Fruit fly (Drosophila melanogaster) whole organism, adult: Measurements from ENCODE around the gene Lkb1.

Experiments
- CG11617 ChIP-seq: fragments of 200-800 bp; sonication (Bioruptor generic); optimal IDR thresholded peaks from 2 replicates; lab custom pipeline; 2017; ENCODE audit warnings: mild to moderate bottlenecking, missing biosample characterization, missing genetic modification reagents, missing genetic modification characterization
- CG12768 ChIP-seq: fragments of 200-800 bp; sonication (Bioruptor generic); optimal IDR thresholded peaks from 2 replicates; lab custom pipeline; 2017; ENCODE audit warnings: missing biosample characterization, missing genetic modification characterization, mild to moderate bottlenecking, moderate library complexity, missing genetic modification reagents
- CG14711 ChIP-seq: fragments of 200-800 bp; sonication (Bioruptor generic); optimal IDR thresholded peaks from 2 replicates; lab custom pipeline; 2018; ENCODE audit warnings: missing biosample characterization, mild to moderate bottlenecking, missing genetic modification characterization, moderate library complexity
- CG1620 ChIP-seq: fragments of 200-800 bp; sonication (Bioruptor generic); optimal IDR thresholded peaks from 2 replicates; lab custom pipeline; 2016; ENCODE audit warnings: missing biosample characterization, missing genetic modification characterization
- CG33017 ChIP-seq: fragments of 200-800 bp; sonication (Bioruptor generic); optimal IDR thresholded peaks from 2 replicates; lab custom pipeline; 2018; ENCODE audit warnings: missing biosample characterization, mild to moderate bottlenecking, missing genetic modification characterization, moderate library complexity
- CG5204 ChIP-seq: fragments of 200-800 bp; sonication (Bioruptor generic); optimal IDR thresholded peaks from 2 replicates; lab custom pipeline; 2016; ENCODE audit warnings: missing biosample characterization, missing genetic modification characterization
- CG7045 ChIP-seq: fragments of 200-800 bp; sonication (Bioruptor generic); optimal IDR thresholded peaks from 2 replicates; lab custom pipeline; 2017; ENCODE audit warnings: missing biosample characterization, mild to moderate bottlenecking, missing genetic modification characterization
- CG7101 ChIP-seq: fragments of 200-800 bp; sonication (Bioruptor generic); optimal IDR thresholded peaks from 2 replicates; lab custom pipeline; 2018; ENCODE audit warnings: missing biosample characterization, mild to moderate bottlenecking, missing genetic modification characterization, moderate library complexity
- Clk ChIP-seq: fragments of 200-800 bp; sonication (Bioruptor generic); optimal IDR thresholded peaks from 2 replicates; lab custom pipeline; 2017; ENCODE audit warnings: missing biosample characterization, missing genetic modification characterization
- Crg-1 ChIP-seq: fragments of 200-800 bp; sonication (Bioruptor generic); optimal IDR thresholded peaks from 2 replicates; lab custom pipeline; 2016; ENCODE audit warnings: missing biosample characterization, missing genetic modification characterization
- Hr96 ChIP-seq: fragments of 200-800 bp; sonication (Bioruptor generic); optimal IDR thresholded peaks from 2 replicates; lab custom pipeline; 2016; ENCODE audit warnings: missing biosample characterization, missing genetic modification characterization
- Mnt ChIP-seq: fragments of 200-800 bp; sonication (Bioruptor generic); optimal IDR thresholded peaks from 2 replicates; lab custom pipeline; 2016; ENCODE audit warnings: missing biosample characterization, mild to moderate bottlenecking, missing genetic modification characterization
- bab1 ChIP-seq: fragments of 200-800 bp; sonication (Bioruptor generic); optimal IDR thresholded peaks from 3 replicates; lab custom pipeline; 2019; ENCODE audit warnings: missing biosample characterization, mild to moderate bottlenecking, missing genetic modification characterization, moderate library complexity
- cic ChIP-seq: fragments of 200-800 bp; sonication (Bioruptor generic); optimal IDR thresholded peaks from 2 replicates; lab custom pipeline; 2017; ENCODE audit warnings: missing biosample characterization, mild to moderate bottlenecking, missing genetic modification characterization, moderate library complexity
- cnc ChIP-seq, 2 experiments: fragments of >200 bp; optimal IDR thresholded peaks; 2 replicates each; lab custom pipeline; 2017
- kay ChIP-seq: fragments of 200-800 bp; sonication (Bioruptor generic); peaks from one replicate; lab custom pipeline; 2016; ENCODE audit warnings: missing biosample characterization, missing genetic modification characterization, borderline replicate concordance
- ovo ChIP-seq: fragments of 200-800 bp; sonication (Bioruptor generic); optimal IDR thresholded peaks from 2 replicates; lab custom pipeline; 2016; ENCODE audit warnings: missing biosample characterization, missing genetic modification characterization
- pad ChIP-seq: fragments of 200-800 bp; sonication (Bioruptor generic); optimal IDR thresholded peaks from 3 replicates; lab custom pipeline; 2017; ENCODE audit warnings: missing biosample characterization, missing genetic modification characterization, mild to moderate bottlenecking, moderate library complexity, missing genetic modification reagents
- tj ChIP-seq: fragments of 200-800 bp; sonication (Bioruptor generic); optimal IDR thresholded peaks from 3 replicates; lab custom pipeline; 2017; ENCODE audit warnings: missing biosample characterization, mild to moderate bottlenecking, missing genetic modification characterization, moderate library complexity
- toe ChIP-seq: fragments of 200-800 bp; sonication (Bioruptor generic); optimal IDR thresholded peaks from 2 replicates; lab custom pipeline; 2016; ENCODE audit warnings: missing biosample characterization, missing genetic modification characterization

The Lkb1 gene

dm6 chr3R:13711735-13712134, 35.4 kb downstream of the Lkb1 start, which contains the start of the genes primo-1 and primo-2:
Gene primo-1, minus strand, starts transcription at chr3R:13711835.
Gene primo-2, minus strand, starts transcription at chr3R:13711835.
- TF ChIP-seq cnc (optimal IDR thresholded peaks at IDR 0.05; lab: Kevin White, UChicago) (no peak), cic (GFP tag; lab: Kevin White, UChicago) (no peak), CG5204 (GFP tag; lab: Kevin White, UChicago) (no peak), CG7101 (tag; lab: Kevin White, UChicago) (no peak), CG12768 (GFP tag; lab: Kevin White, UChicago) (no peak), pad (GFP tag; lab: Kevin White, UChicago) (no peak), kay (no peak), Crg-1 (GFP tag; lab: Kevin White, UChicago) (no peak), CG11617 (GFP tag; lab: Kevin White, UChicago) (no peak), Hr96 (GFP tag; lab: Kevin White, UChicago) (no peak), toe (GFP tag; lab: Kevin White, UChicago) (no peak), CG33017 (tag; lab: Kevin White, UChicago) (no peak), Mnt (GFP tag; lab: Kevin White, UChicago) (no peak), CG7045 (GFP tag; lab: Kevin White, UChicago) (no peak), CG14711 (no peak), ovo (no peak), CG1620 (GFP tag; lab: Kevin White, UChicago) (no peak)

dm6 chr3R:13713541-13713940, 37.2 kb downstream of the Lkb1 start:
- TF ChIP-seq Clk (GFP tag; lab: Kevin White, UChicago) (no peak), cnc (optimal IDR thresholded peaks at IDR 0.05; lab: Kevin White, UChicago) (no peak), CG7045 (GFP tag; lab: Kevin White, UChicago) (peak; percentile 57), toe (GFP tag; lab: Kevin White, UChicago) (no peak), CG14711 (peak; percentile 58), ovo (peak; percentile 32), CG5204 (GFP tag; lab: Kevin White, UChicago) (no peak), CG33017 (tag; lab: Kevin White, UChicago) (peak; percentile 58), CG12768 (GFP tag; lab: Kevin White, UChicago) (peak; percentile 63), CG7101 (tag; lab: Kevin White, UChicago) (peak; percentile 44), tj (GFP tag; lab: Kevin White, UChicago) (peak; percentile 3), CG11617 (GFP tag; lab: Kevin White, UChicago) (peak; percentile 64), Hr96 (GFP tag; lab: Kevin White, UChicago) (no peak), cic (GFP tag; lab: Kevin White, UChicago) (peak; percentile 22)

dm6 chr3R:13713984-13714532, 37.7 kb downstream of the Lkb1 start:
- TF ChIP-seq Crg-1 (GFP tag; lab: Kevin White, UChicago) (peak; percentile 40), CG7101 (tag; lab: Kevin White, UChicago) (peak; percentile 54), Clk (GFP tag; lab: Kevin White, UChicago) (peak; percentile 51), CG5204 (GFP tag; lab: Kevin White, UChicago) (peak; percentile 41), ovo (no peak), CG12768 (GFP tag; lab: Kevin White, UChicago) (peak; percentile 72), kay (no peak), CG11617 (GFP tag; lab: Kevin White, UChicago) (no peak), CG14711 (peak; percentile 30), tj (GFP tag; lab: Kevin White, UChicago) (peak; percentile 6), CG33017 (tag; lab: Kevin White, UChicago) (peak; percentile 60), Hr96 (GFP tag; lab: Kevin White, UChicago) (peak; percentile 15), cic (GFP tag; lab: Kevin White, UChicago) (no peak), cnc (optimal IDR thresholded peaks at IDR 0.05; lab: Kevin White, UChicago) (no peak), toe (GFP tag; lab: Kevin White, UChicago) (no peak), Mnt (GFP tag; lab: Kevin White, UChicago) (peak; percentile 26), pad (GFP tag; lab: Kevin White, UChicago) (peak; percentile 43), bab1 (GFP tag; lab: Kevin White, UChicago) (no peak), CG7045 (GFP tag; lab: Kevin White, UChicago) (peak; percentile 76), CG1620 (GFP tag; lab: Kevin White, UChicago) (peak; percentile 11)

dm6 chr3R:13715012-13715673, 38.8 kb downstream of the Lkb1 start, which contains the start of gene kmr:
Gene kmr, plus strand, starts transcription at chr3R:13715207.
- TF ChIP-seq CG14711 (peak; percentile 41), bab1 (GFP tag; lab: Kevin White, UChicago) (peak; percentile 50), toe (GFP tag; lab: Kevin White, UChicago) (peak; percentile 47), Mnt (GFP tag; lab: Kevin White, UChicago) (peak; percentile 82), CG7045 (GFP tag; lab: Kevin White, UChicago) (peak; percentile 60), cnc (optimal IDR thresholded peaks at IDR 0.05; lab: Kevin White, UChicago) (no peak), CG7101 (tag; lab: Kevin White, UChicago) (peak; percentile 62), CG1620 (GFP tag; lab: Kevin White, UChicago) (no peak), tj (GFP tag; lab: Kevin White, UChicago) (peak; percentile 72), ovo (no peak), Crg-1 (GFP tag; lab: Kevin White, UChicago) (no peak), cic (GFP tag; lab: Kevin White, UChicago) (peak; percentile 62), CG33017 (tag; lab: Kevin White, UChicago) (peak; percentile 59), kay (peak; percentile 58), CG5204 (GFP tag; lab: Kevin White, UChicago) (no peak), pad (GFP tag; lab: Kevin White, UChicago) (peak; percentile 22), CG11617 (GFP tag; lab: Kevin White, UChicago) (peak; percentile 37), Clk (GFP tag; lab: Kevin White, UChicago) (no peak), Hr96 (GFP tag; lab: Kevin White, UChicago) (peak; percentile 60), CG12768 (GFP tag; lab: Kevin White, UChicago) (peak; percentile 82)
